Worm (Caenorhabditis elegans): ENCODE results near the gene srh-214.
A peak's percentile ranks its signal among the peaks of the same experiment; 100 is the strongest.

The srh-214 gene

DNA sequence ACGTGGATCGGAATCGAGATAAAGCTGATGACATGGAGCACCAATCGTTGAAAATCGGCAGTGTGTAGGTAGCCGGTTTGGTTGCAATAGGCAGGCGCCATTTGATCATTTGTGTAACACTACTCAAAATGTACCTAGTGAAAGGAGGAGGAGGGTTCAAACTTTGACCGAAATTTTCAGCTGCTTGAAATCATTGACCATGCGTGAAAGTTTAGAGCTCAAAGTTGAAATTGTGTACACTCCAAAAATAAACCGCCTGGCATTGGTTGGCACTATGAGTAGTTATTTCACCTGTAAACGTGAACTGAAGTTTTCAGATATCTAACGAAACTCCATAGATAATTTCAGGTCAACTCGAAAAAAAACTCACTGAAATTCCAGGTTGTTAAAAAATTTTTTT, 2.4 kb upstream of the srh-214 start, which contains the start of gene srh-215:
srh-215 (minus strand) TSS at position 101 of the 400 bp plus-strand sequence.
- TF ChIP-seq egl-27 (tag; optimal IDR thresholded peaks at IDR 0.05) (no peak), ceh-82 (tag; optimal IDR thresholded peaks at IDR 0.05) (no peak), ztf-4 (tag; optimal IDR thresholded peaks at IDR 0.05) (no peak), aha-1 (tag; optimal IDR thresholded peaks at IDR 0.05) (no peak), vab-15 (tag; optimal IDR thresholded peaks at IDR 0.05) (no peak), unc-98 (GFP tag; IDR thresholded peaks at IDR 0.05) (no peak), C34B4.2 (tag; optimal IDR thresholded peaks at IDR 0.05) (no peak), nhr-19 (GFP tag; conservative IDR thresholded peaks at IDR 0.05) (no peak), xbp-1 (tag; optimal IDR thresholded peaks at IDR 0.05) (no peak)

DNA sequence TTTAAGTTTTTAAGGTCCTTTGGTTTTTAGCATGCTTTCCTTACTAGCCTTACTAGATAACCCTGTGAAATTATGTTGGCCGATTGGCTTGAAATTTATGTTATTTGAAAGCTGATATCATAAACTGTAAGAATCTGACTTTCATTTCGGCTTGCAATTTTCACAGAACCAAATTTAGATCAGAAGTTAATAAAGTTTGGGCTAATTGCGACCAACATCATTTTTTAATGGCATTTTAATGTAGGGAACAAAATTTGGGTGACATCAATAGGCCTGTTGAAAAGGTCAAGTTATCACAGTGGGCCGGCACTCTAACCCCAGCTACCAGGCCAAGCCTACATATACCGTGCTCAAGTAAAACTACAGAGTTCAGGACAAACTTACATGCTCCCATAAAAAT, 1.8 kb upstream of the srh-214 start:
- TF ChIP-seq nhr-11 (tag; optimal IDR thresholded peaks at IDR 0.05) (no peak), dpl-1 (GFP tag; optimal IDR thresholded peaks at IDR 0.05) (no peak), egl-27 (tag; optimal IDR thresholded peaks at IDR 0.05) (no peak), zip-4 (GFP tag; optimal IDR thresholded peaks at IDR 0.05) (no peak), unc-86 (tag; optimal IDR thresholded peaks at IDR 0.05) (no peak), C04F5.9 (tag; optimal IDR thresholded peaks at IDR 0.05) (no peak), nhr-20 (tag; optimal IDR thresholded peaks at IDR 0.05) (no peak), efl-3 (GFP tag; optimal IDR thresholded peaks at IDR 0.05) (no peak), nhr-28 (tag; optimal IDR thresholded peaks at IDR 0.05) (no peak), nhr-85 (tag) (no peak), aly-2 (tag; optimal IDR thresholded peaks at IDR 0.05) (no peak), mef-2 (tag; optimal IDR thresholded peaks at IDR 0.05) (no peak), jun-1 (tag; optimal IDR thresholded peaks at IDR 0.05) (no peak)

DNA sequence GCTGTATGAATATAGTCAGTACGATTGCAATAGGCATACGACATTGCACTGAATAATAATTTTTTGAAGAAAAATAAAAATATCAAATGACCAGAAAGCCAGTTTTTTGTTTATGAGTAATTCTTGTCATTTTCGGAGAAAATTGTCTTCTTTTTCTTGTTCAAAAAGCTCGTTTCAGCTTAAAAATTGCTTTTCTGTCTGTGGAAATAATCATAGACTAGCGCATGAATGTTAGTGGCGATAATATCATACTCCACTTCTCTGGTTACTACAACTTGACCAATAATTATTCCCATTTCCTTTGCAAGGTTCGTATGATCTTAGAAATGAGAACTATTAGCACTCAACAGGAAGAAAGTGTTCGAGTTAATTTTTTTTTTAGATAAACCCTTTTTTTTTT, 2.1 kb downstream of the srh-214 start, which contains the start of gene srh-216:
srh-216 (minus strand) TSS at position 101 of the 400 bp plus-strand sequence.
- TF ChIP-seq ztf-4 (tag; optimal IDR thresholded peaks at IDR 0.05) (no peak), nhr-47 (tag; optimal IDR thresholded peaks at IDR 0.05) (no peak), rnt-1 (tag; optimal IDR thresholded peaks at IDR 0.05) (no peak), aly-2 (tag; optimal IDR thresholded peaks at IDR 0.05) (no peak), lin-35 (GFP tag; optimal IDR thresholded peaks at IDR 0.05) (no peak), unc-62 (GFP tag; optimal IDR thresholded peaks at IDR 0.05) (no peak), pax-3 (tag; optimal IDR thresholded peaks at IDR 0.05) (no peak), ces-1 (GFP tag; optimal IDR thresholded peaks at IDR 0.05) (no peak), C04F5.9 (tag; optimal IDR thresholded peaks at IDR 0.05) (no peak), snpc-4 (tag; optimal IDR thresholded peaks at IDR 0.05) (no peak), sox-4 (tag; optimal IDR thresholded peaks at IDR 0.05) (no peak), elt-2 (tag; optimal IDR thresholded peaks at IDR 0.05) (no peak)

DNA sequence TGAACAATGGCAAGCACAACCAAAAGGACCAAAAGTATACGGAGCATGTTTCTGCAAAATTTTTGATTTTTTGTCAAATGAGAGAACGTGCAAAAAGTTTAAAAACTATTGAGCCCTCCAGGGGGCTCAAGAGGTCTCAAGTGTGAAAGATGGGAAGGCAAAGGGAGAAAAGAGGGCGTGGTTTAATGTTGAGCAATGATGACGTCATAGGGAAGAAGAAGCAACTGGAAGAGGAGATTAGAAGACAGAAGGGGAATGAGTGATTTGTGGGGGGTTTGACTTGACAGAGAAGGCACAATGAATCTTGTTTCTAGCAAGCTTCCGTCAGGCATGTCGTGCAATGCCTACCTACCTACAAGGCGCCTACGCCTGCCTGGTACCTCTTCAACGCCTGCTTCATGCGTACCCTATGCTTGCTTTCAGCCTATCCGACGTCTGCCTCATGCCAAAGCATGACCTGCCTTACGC, 8.3 kb downstream of the srh-214 start, which contains the start of gene T20B3.14:
T20B3.14 (minus strand) TSS at position 51 of the 468 bp plus-strand sequence.
- TF ChIP-seq lin-14 (GFP tag; optimal IDR thresholded peaks at IDR 0.05) (peak; percentile 22), ceh-82 (tag; optimal IDR thresholded peaks at IDR 0.05) (no peak)

DNA sequence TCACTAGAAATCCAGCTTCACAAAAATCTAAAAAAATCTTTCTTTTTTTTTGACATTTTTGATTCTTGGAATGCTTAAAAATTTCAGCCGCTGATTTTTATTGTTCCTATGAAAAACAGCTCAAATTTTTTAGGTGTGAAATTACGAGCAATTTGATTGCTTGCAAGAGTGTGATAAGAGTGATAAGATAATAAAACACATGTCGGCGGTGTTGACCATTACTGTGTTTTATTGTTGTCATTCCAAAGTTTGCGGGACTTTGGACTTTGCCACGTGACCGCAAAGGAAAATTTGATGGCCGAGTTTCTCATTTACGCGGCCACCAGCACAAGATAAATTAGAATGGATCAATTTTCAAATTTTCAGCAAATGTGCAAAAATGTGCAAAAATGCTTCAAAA, 12.8 kb downstream of the srh-214 start:
- TF ChIP-seq tlp-1 (tag; optimal IDR thresholded peaks at IDR 0.05) (peak; percentile 84), lin-14 (GFP tag; optimal IDR thresholded peaks at IDR 0.05) (peak; percentile 21), nhr-90 (tag; optimal IDR thresholded peaks at IDR 0.05; ENCODE audit: poor library complexity) (peak; percentile 16), elt-3 (tag; optimal IDR thresholded peaks at IDR 0.05) (peak in 2 of 6 experiments; percentile 40 to 72), dpl-1 (GFP tag; optimal IDR thresholded peaks at IDR 0.05) (peak in 1 of 3 experiments; percentile 18), isw-1 (GFP tag; IDR thresholded peaks at IDR 0.05) (no peak), lin-35 (GFP tag; optimal IDR thresholded peaks at IDR 0.05) (peak in 1 of 2 experiments; percentile 48), jun-1 (tag; optimal IDR thresholded peaks at IDR 0.05) (no peak), elt-2 (tag; optimal IDR thresholded peaks at IDR 0.05) (peak; percentile 94), ama-1 (optimal IDR thresholded peaks at IDR 0.05) (no peak), nhr-20 (tag; optimal IDR thresholded peaks at IDR 0.05) (peak; percentile 32), nhr-71 (tag; optimal IDR thresholded peaks at IDR 0.05) (peak; percentile 27), mep-1 (tag; optimal IDR thresholded peaks at IDR 0.05) (no peak), nhr-12 (tag; optimal IDR thresholded peaks at IDR 0.05) (no peak), efl-1 (optimal IDR thresholded peaks at IDR 0.05) (no peak), efl-1 (GFP tag; optimal IDR thresholded peaks at IDR 0.05 in 1 of 2) (peak in 1 of 2 experiments; percentile 12), mdl-1 (tag; optimal IDR thresholded peaks at IDR 0.05) (peak in 1 of 2 experiments; percentile 46)
